Worm (Caenorhabditis elegans) whole organism, L3 larva: Measurements from ENCODE around the gene K08F8.7.

Experiments
- R02D3.7 ChIP-seq: fragments of 150-350 bp; optimal IDR thresholded peaks from 2 replicates; lab custom pipeline; 2014; ENCODE audit warnings: missing biosample characterization, missing genetic modification characterization
- ZK546.5 ChIP-seq: sonication (generic microtip); optimal IDR thresholded peaks from 2 replicates; lab custom pipeline; 2017; ENCODE audit warnings: missing biosample characterization, missing genetic modification characterization
- aly-2 ChIP-seq: fragments of 150-350 bp; optimal IDR thresholded peaks from 2 replicates; lab custom pipeline; 2014; ENCODE audit warnings: missing biosample characterization, missing genetic modification characterization
- ama-1 ChIP-seq: fragments of 150-350 bp; optimal IDR thresholded peaks from 2 replicates; lab custom pipeline; 2018
- ceh-16 ChIP-seq: sonication (generic microtip); optimal IDR thresholded peaks from 2 replicates; lab custom pipeline; 2017; ENCODE audit warnings: missing biosample characterization, missing genetic modification characterization
- ceh-28 ChIP-seq: fragments of 150-350 bp; optimal IDR thresholded peaks from 2 replicates; lab custom pipeline; 2014; ENCODE audit warnings: missing biosample characterization, missing genetic modification reagents, missing genetic modification characterization
- ceh-82 ChIP-seq: fragments of 150-350 bp; optimal IDR thresholded peaks from 2 replicates; lab custom pipeline; 2014; ENCODE audit warnings: missing biosample characterization, missing genetic modification characterization
- ceh-9 ChIP-seq: sonication (generic microtip); optimal IDR thresholded peaks from 2 replicates; lab custom pipeline; 2018; ENCODE audit warnings: missing biosample characterization, missing genetic modification characterization
- daf-12 ChIP-seq: fragments of 150-350 bp; optimal IDR thresholded peaks from 2 replicates; lab custom pipeline; 2014; ENCODE audit warnings: missing biosample characterization, missing genetic modification reagents, missing genetic modification characterization
- egl-27 ChIP-seq: sonication (generic microtip); optimal IDR thresholded peaks from 4 replicates; lab custom pipeline; 2017; ENCODE audit warnings: missing biosample characterization, missing genetic modification reagents, missing genetic modification characterization
- egl-5 ChIP-seq: fragments of 150-350 bp; optimal IDR thresholded peaks from 2 replicates; lab custom pipeline; 2017; ENCODE audit warnings: missing biosample characterization, missing genetic modification reagents, missing genetic modification characterization, inconsistent platforms
- elt-1 ChIP-seq: fragments of 150-350 bp; optimal IDR thresholded peaks from 2 replicates; lab custom pipeline; 2014; ENCODE audit warnings: missing biosample characterization, missing genetic modification characterization
- elt-2 ChIP-seq: sonication (generic microtip); optimal IDR thresholded peaks from 2 replicates; lab custom pipeline; 2016; ENCODE audit warnings: missing genetic modification reagents, mild to moderate bottlenecking, missing genetic modification characterization, missing compliant biosample characterization
- elt-3 ChIP-seq, 3 experiments: fragments of 150-350 bp in 1 of 3; sonication (generic microtip) in 2 of 3; optimal IDR thresholded peaks; 2 replicates in 2 of 3; 4 replicates in 1 of 3; lab custom pipeline; 2014 to 2017; ENCODE audit warnings: missing biosample characterization in 3 of 3, missing genetic modification characterization in 3 of 3
- eor-1 ChIP-seq, 2 experiments: fragments of 150-350 bp; optimal IDR thresholded peaks; 2 replicates each; lab custom pipeline; 2014 to 2018; ENCODE audit warnings: missing biosample characterization in 2 of 2, missing genetic modification characterization in 2 of 2
- fkh-10 ChIP-seq: sonication (generic microtip); optimal IDR thresholded peaks from 2 replicates; lab custom pipeline; 2017; ENCODE audit warnings: missing biosample characterization, missing genetic modification reagents, missing genetic modification characterization
- fkh-2 ChIP-seq: fragments of 150-350 bp; optimal IDR thresholded peaks from 2 replicates; lab custom pipeline; 2014; ENCODE audit warnings: missing biosample characterization, missing genetic modification reagents, missing genetic modification characterization
- fos-1 ChIP-seq: fragments of 150-350 bp; optimal IDR thresholded peaks from 2 replicates; lab custom pipeline; 2014; ENCODE audit warnings: missing biosample characterization, missing genetic modification characterization
- hmg-11 ChIP-seq: sonication (generic microtip); optimal IDR thresholded peaks from 2 replicates; lab custom pipeline; 2016; ENCODE audit warnings: missing genetic modification characterization, missing compliant biosample characterization
- jun-1 ChIP-seq: fragments of 150-350 bp; optimal IDR thresholded peaks from 2 replicates; lab custom pipeline; 2014; ENCODE audit warnings: missing biosample characterization, missing genetic modification reagents, missing genetic modification characterization
- lin-15B ChIP-seq: fragments of 150-350 bp; optimal IDR thresholded peaks from 2 replicates; lab custom pipeline; 2014; ENCODE audit warnings: missing biosample characterization, missing genetic modification characterization
- lin-39 ChIP-seq: fragments of 150-350 bp; optimal IDR thresholded peaks from 2 replicates; lab custom pipeline; 2018; ENCODE audit warnings: missing biosample characterization, missing genetic modification reagents, missing genetic modification characterization
- lsy-12 ChIP-seq: sonication (generic microtip); optimal IDR thresholded peaks from 2 replicates; lab custom pipeline; 2016; ENCODE audit warnings: mild to moderate bottlenecking, missing genetic modification characterization, missing compliant biosample characterization
- mdl-1 ChIP-seq: fragments of 150-350 bp; optimal IDR thresholded peaks from 2 replicates; lab custom pipeline; 2014; ENCODE audit warnings: missing biosample characterization, missing genetic modification characterization
- mml-1 ChIP-seq: fragments of 150-350 bp; sonication (generic microtip); optimal IDR thresholded peaks from 3 replicates; lab custom pipeline; 2014; ENCODE audit warnings: missing biosample characterization, missing genetic modification characterization
- nfya-1 ChIP-seq: sonication (generic microtip); optimal IDR thresholded peaks from 2 replicates; lab custom pipeline; 2017; ENCODE audit warnings: missing genetic modification characterization, mild to moderate bottlenecking, missing compliant biosample characterization, antibody characterized with exemption, moderate library complexity; ENCODE audit not compliant: insufficient read depth
- nhr-11 ChIP-seq: fragments of 150-350 bp; optimal IDR thresholded peaks from 2 replicates; lab custom pipeline; 2014; ENCODE audit warnings: missing biosample characterization, missing genetic modification characterization
- nhr-12 ChIP-seq: fragments of 150-350 bp; optimal IDR thresholded peaks from 2 replicates; lab custom pipeline; 2014; ENCODE audit warnings: missing biosample characterization, missing genetic modification characterization
- nhr-23 ChIP-seq: fragments of 150-350 bp; optimal IDR thresholded peaks from 2 replicates; lab custom pipeline; 2014; ENCODE audit warnings: missing biosample characterization, missing genetic modification reagents, missing genetic modification characterization
- nhr-237 ChIP-seq: fragments of 150-350 bp; optimal IDR thresholded peaks from 2 replicates; lab custom pipeline; 2014; ENCODE audit warnings: missing biosample characterization, missing genetic modification characterization
- nhr-25 ChIP-seq: sonication (generic microtip); optimal IDR thresholded peaks from 2 replicates; lab custom pipeline; 2017; ENCODE audit warnings: missing biosample characterization, missing genetic modification characterization
- nhr-28 ChIP-seq: fragments of 150-350 bp; optimal IDR thresholded peaks from 2 replicates; lab custom pipeline; 2014; ENCODE audit warnings: missing biosample characterization, missing genetic modification characterization
- nhr-43 ChIP-seq: sonication (generic microtip); optimal IDR thresholded peaks from 2 replicates; lab custom pipeline; 2016; ENCODE audit warnings: mild to moderate bottlenecking, missing genetic modification characterization, missing compliant biosample characterization; ENCODE audit not compliant: poor library complexity, severe bottlenecking
- nhr-67 ChIP-seq: fragments of 150-350 bp; optimal IDR thresholded peaks from 2 replicates; lab custom pipeline; 2014; ENCODE audit warnings: missing biosample characterization, missing genetic modification characterization
- nhr-76 ChIP-seq: fragments of 150-350 bp; sonication (generic microtip); optimal IDR thresholded peaks from 5 replicates; lab custom pipeline; 2014; ENCODE audit warnings: missing biosample characterization, missing genetic modification characterization
- nhr-77 ChIP-seq: fragments of 150-350 bp; optimal IDR thresholded peaks from 2 replicates; lab custom pipeline; 2014; ENCODE audit warnings: missing biosample characterization, missing genetic modification characterization
- pha-4 ChIP-seq: fragments of 150-350 bp; optimal IDR thresholded peaks from 2 replicates; lab custom pipeline; 2014; ENCODE audit warnings: missing biosample characterization, missing genetic modification reagents, missing genetic modification characterization
- pqm-1 ChIP-seq: fragments of 150-350 bp; optimal IDR thresholded peaks from 2 replicates; lab custom pipeline; 2017; ENCODE audit warnings: missing biosample characterization, missing genetic modification characterization, inconsistent platforms
- sea-2 ChIP-seq: fragments of 150-350 bp; sonication (generic microtip); optimal IDR thresholded peaks from 4 replicates; lab custom pipeline; 2014; ENCODE audit warnings: missing biosample characterization, missing genetic modification reagents, missing genetic modification characterization
- skn-1 ChIP-seq: fragments of 150-350 bp; optimal IDR thresholded peaks from 2 replicates; lab custom pipeline; 2014; ENCODE audit warnings: missing biosample characterization, missing genetic modification characterization
- snpc-4 ChIP-seq: fragments of 150-350 bp; optimal IDR thresholded peaks from 2 replicates; lab custom pipeline; 2014; ENCODE audit warnings: missing biosample characterization, missing genetic modification characterization
- tbx-2 ChIP-seq: sonication (generic microtip); optimal IDR thresholded peaks from 2 replicates; lab custom pipeline; 2016; ENCODE audit warnings: mild to moderate bottlenecking, missing genetic modification characterization, missing compliant biosample characterization
- unc-39 ChIP-seq: sonication (generic microtip); optimal IDR thresholded peaks from 4 replicates; lab custom pipeline; 2017; ENCODE audit warnings: missing biosample characterization, missing genetic modification characterization
- unc-62 ChIP-seq: fragments of 150-350 bp; sonication (generic microtip); optimal IDR thresholded peaks from 4 replicates; lab custom pipeline; 2014; ENCODE audit warnings: missing biosample characterization, missing genetic modification reagents, missing genetic modification characterization
- zag-1 ChIP-seq: fragments of 150-350 bp; optimal IDR thresholded peaks from 2 replicates; lab custom pipeline; 2014; ENCODE audit warnings: missing biosample characterization, missing genetic modification characterization
- ztf-11 ChIP-seq: fragments of 150-350 bp; optimal IDR thresholded peaks from 2 replicates; lab custom pipeline; 2014; ENCODE audit warnings: missing biosample characterization, missing genetic modification characterization
- ztf-4 ChIP-seq: fragments of 150-350 bp; optimal IDR thresholded peaks from 2 replicates; lab custom pipeline; 2014; ENCODE audit warnings: missing biosample characterization, missing genetic modification characterization

Gene K08F8.7

DNA sequence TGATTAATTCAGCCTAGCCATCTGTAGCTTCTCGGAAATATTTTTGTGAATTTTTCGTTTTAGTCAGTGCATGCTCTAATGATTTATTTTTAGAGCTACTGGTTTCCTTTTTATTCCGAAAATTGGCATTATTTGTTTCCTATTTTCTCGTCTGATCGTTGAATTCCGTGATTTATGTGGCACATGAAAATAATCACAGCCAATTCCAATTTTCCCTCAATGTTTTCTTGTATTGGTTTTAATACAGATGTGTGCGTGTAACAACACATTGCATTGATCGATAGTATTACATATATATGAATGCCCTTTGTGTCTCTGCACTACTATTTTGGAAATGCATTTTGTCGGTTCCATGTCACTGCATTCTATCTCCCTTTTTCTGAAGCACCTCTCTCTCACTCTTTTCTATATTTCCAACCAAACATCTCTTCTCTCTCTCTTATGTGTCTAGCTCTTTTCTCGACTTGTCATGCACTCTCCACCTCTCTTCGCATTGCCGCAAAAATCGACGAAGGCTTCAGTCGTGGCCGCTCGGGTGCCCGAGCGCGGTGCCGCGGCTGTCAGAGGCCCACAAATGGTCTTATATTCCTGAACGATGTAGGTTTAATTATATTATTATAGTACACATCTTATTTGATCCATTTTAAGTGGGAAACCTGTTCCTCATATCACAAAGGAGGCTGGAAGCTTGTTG lies 29.2 kb upstream of the K08F8.7 start:
- TF ChIP-seq elt-1 (tag; lab: Kevin White, UChicago): no peak
- TF ChIP-seq jun-1: no peak
- TF ChIP-seq skn-1 (tag; lab: Kevin White, UChicago): no peak
- peak; percentile 81 for TF ChIP-seq nfya-1 (tag; lab: Kevin White, UChicago)
- no peak for TF ChIP-seq mdl-1 (tag; lab: Kevin White, UChicago)
- TF ChIP-seq fkh-2 (tag; lab: Kevin White, UChicago): no peak
- TF ChIP-seq nhr-28: no peak
- no peak for TF ChIP-seq fkh-10 (GFP tag; lab: Kevin White, UChicago)
- TF ChIP-seq ztf-4 (tag; lab: Kevin White, UChicago): no peak
- TF ChIP-seq ceh-9 (tag; lab: Kevin White, UChicago): no peak
- peak; percentile 32 for TF ChIP-seq pqm-1
- no peak for TF ChIP-seq nhr-23 (tag; lab: Kevin White, UChicago)
- peak; percentile 67 for TF ChIP-seq lin-39 (tag; lab: Kevin White, UChicago)
- TF ChIP-seq elt-3 (tag; optimal IDR thresholded peaks at IDR 0.05; lab: Kevin White, UChicago): no peak
- TF ChIP-seq ama-1 (lab: Kevin White, UChicago): peak; percentile 94
- TF ChIP-seq nhr-25 (tag; lab: Kevin White, UChicago): no peak
- no peak for TF ChIP-seq egl-27
- no peak for TF ChIP-seq fos-1 (tag; lab: Kevin White, UChicago)
- TF ChIP-seq lin-15B: no peak
- TF ChIP-seq nhr-77 (tag; lab: Kevin White, UChicago): no peak
- no peak for TF ChIP-seq ceh-16 (tag; lab: Kevin White, UChicago)
- TF ChIP-seq aly-2 (tag; lab: Kevin White, UChicago): no peak
- TF ChIP-seq pha-4 (tag; lab: Kevin White, UChicago): peak; percentile 38
- no peak for TF ChIP-seq R02D3.7 (tag; lab: Kevin White, UChicago)
- TF ChIP-seq unc-62: no peak
- TF ChIP-seq nhr-76 (tag; lab: Kevin White, UChicago): no peak
- TF ChIP-seq sea-2: no peak
- TF ChIP-seq nhr-12: no peak
- no peak for TF ChIP-seq tbx-2 (tag; lab: Kevin White, UChicago)
- TF ChIP-seq elt-2 (tag; lab: Kevin White, UChicago): peak; percentile 29
- TF ChIP-seq egl-5 (tag; lab: Kevin White, UChicago): no peak
- no peak for TF ChIP-seq mml-1 (tag; lab: Kevin White, UChicago)
- no peak for TF ChIP-seq nhr-237 (tag; lab: Kevin White, UChicago)
- peak; percentile 9 for TF ChIP-seq ceh-28 (tag; lab: Kevin White, UChicago)
- no peak for TF ChIP-seq eor-1 (tag; optimal IDR thresholded peaks at IDR 0.05; lab: Kevin White, UChicago)
- peak; percentile 57 for TF ChIP-seq hmg-11 (tag; lab: Kevin White, UChicago)
- TF ChIP-seq ZK546.5 (tag; lab: Kevin White, UChicago): no peak
- TF ChIP-seq nhr-11 (tag; lab: Kevin White, UChicago): no peak
- TF ChIP-seq snpc-4 (tag; lab: Kevin White, UChicago): no peak
- TF ChIP-seq zag-1 (tag; lab: Kevin White, UChicago): no peak
- TF ChIP-seq nhr-67 (tag; lab: Kevin White, UChicago): no peak
- TF ChIP-seq lsy-12 (tag; lab: Kevin White, UChicago): no peak
- TF ChIP-seq ceh-82: no peak
- peak; percentile 13 for TF ChIP-seq nhr-43
- TF ChIP-seq unc-39 (tag; lab: Kevin White, UChicago): no peak
- TF ChIP-seq ztf-11 (tag; lab: Kevin White, UChicago): no peak
- TF ChIP-seq daf-12 (tag; lab: Kevin White, UChicago): no peak
